Worm (Caenorhabditis elegans) whole organism, early embryonic: ENCODE results near the gene ZK938.3.
"Not testable (repeated sequence)": the region's sequence is repeated elsewhere in the genome, so short reads cannot be mapped to it uniquely, and the experiment has no call there.

Experiments used
- B0310.2 ChIP-seq: sonication (generic microtip); optimal IDR thresholded peaks from 2 replicates; lab custom pipeline; 2016; ENCODE audit warnings: mild to moderate bottlenecking, missing genetic modification characterization, missing compliant biosample characterization
- F13C5.2 ChIP-seq: sonication (generic microtip); optimal IDR thresholded peaks from 2 replicates; lab custom pipeline; 2017; ENCODE audit warnings: mild to moderate bottlenecking, missing genetic modification characterization, inconsistent platforms, missing compliant biosample characterization
- aly-1 ChIP-seq: sonication (generic microtip); optimal IDR thresholded peaks from 2 replicates; lab custom pipeline; 2016; ENCODE audit warnings: missing genetic modification characterization, missing compliant biosample characterization
- ama-1 ChIP-seq: fragments of 150-350 bp; optimal IDR thresholded peaks from 2 replicates; lab custom pipeline; 2014
- ceh-13 ChIP-seq: fragments of 200-800 bp; sonication (Bioruptor generic); optimal IDR thresholded peaks from 2 replicates; lab custom pipeline; 2018; ENCODE audit warnings: mild to moderate bottlenecking, missing genetic modification characterization, missing compliant biosample characterization
- ceh-36 ChIP-seq: sonication (generic microtip); optimal IDR thresholded peaks from 2 replicates; lab custom pipeline; 2016; ENCODE audit warnings: missing genetic modification characterization, inconsistent platforms, missing compliant biosample characterization
- ets-7 ChIP-seq: sonication (generic microtip); optimal IDR thresholded peaks from 2 replicates; lab custom pipeline; 2016; ENCODE audit warnings: missing genotype, missing genetic modification characterization, missing compliant biosample characterization
- flt-1 ChIP-seq: fragments of 200-800 bp; sonication (Bioruptor generic); IDR thresholded peaks from 2 replicates; pipeline ENCODE4 v1.3.6; 2022; ENCODE audit warnings: missing genetic modification characterization, missing compliant biosample characterization
- hmbx-1 ChIP-seq: sonication (generic microtip); optimal IDR thresholded peaks from 2 replicates; lab custom pipeline; 2016; ENCODE audit warnings: mild to moderate bottlenecking, missing genetic modification characterization, missing compliant biosample characterization
- hmg-4 ChIP-seq: fragments of 200-800 bp; sonication (Bioruptor generic); optimal IDR thresholded peaks from 2 replicates; lab custom pipeline; 2018; ENCODE audit warnings: mild to moderate bottlenecking, missing genetic modification characterization, missing compliant biosample characterization
- hnd-1 ChIP-seq: sonication (generic microtip); optimal IDR thresholded peaks from 2 replicates; lab custom pipeline; 2016; ENCODE audit warnings: missing genetic modification characterization, missing compliant biosample characterization
- pes-1 ChIP-seq: fragments of 200-800 bp; sonication (Bioruptor generic); IDR thresholded peaks from 2 replicates; pipeline ENCODE4 v1.3.6; 2022; ENCODE audit warnings: missing genetic modification reagents, missing genetic modification characterization, missing compliant biosample characterization
- scrt-1 ChIP-seq: fragments of 200-800 bp; sonication (Bioruptor generic); IDR thresholded peaks from 2 replicates; pipeline ENCODE4 v1.3.6; 2022; ENCODE audit warnings: missing genetic modification characterization, missing compliant biosample characterization
- sea-1 ChIP-seq: fragments of 200-800 bp; sonication (Bioruptor generic); conservative IDR thresholded peaks from 2 replicates; pipeline ENCODE4 v1.3.6; 2022; ENCODE audit warnings: missing genetic modification characterization, missing compliant biosample characterization
- tbx-11 ChIP-seq: fragments of 200-800 bp; sonication (Bioruptor generic); IDR thresholded peaks from 2 replicates; pipeline ENCODE4 v1.3.6; 2022; ENCODE audit warnings: missing genetic modification characterization, missing compliant biosample characterization
- tbx-37 ChIP-seq: fragments of 200-800 bp; sonication (Bioruptor generic); conservative IDR thresholded peaks from 2 replicates; pipeline ENCODE4 v1.3.6; 2022; ENCODE audit warnings: missing genetic modification reagents, missing genetic modification characterization, missing compliant biosample characterization
- tra-4 ChIP-seq: sonication (generic microtip); optimal IDR thresholded peaks from 2 replicates; lab custom pipeline; 2017; ENCODE audit warnings: missing genetic modification characterization, missing compliant biosample characterization

ZK938.3 gene

ce11 chrII:9868207-9868606 lies 34.5 kb upstream of the ZK938.3 start:
- TF ChIP-seq ets-7 (tag; lab: Kevin White, UChicago) (no peak), hnd-1 (tag; lab: Kevin White, UChicago) (no peak), aly-1 (no peak), flt-1 (no peak), ama-1 (no peak), pes-1 (GFP tag; lab: Robert Waterston, UW) (no peak), ceh-36 (tag; lab: Kevin White, UChicago) (no peak), tbx-11 (GFP tag; lab: Robert Waterston, UW) (no peak), hmg-4 (GFP tag; lab: Kevin White, UChicago) (no peak), hmbx-1 (tag; lab: Kevin White, UChicago) (no peak), tra-4 (tag; lab: Kevin White, UChicago) (no peak), scrt-1 (GFP tag; lab: Robert Waterston, UW) (no peak)

- not testable (repeated sequence) for TF ChIP-seq sea-1 (GFP tag; lab: Robert Waterston, UW); flt-1; hnd-1 (tag; lab: Kevin White, UChicago)
Observed at ce11 chrII:9866378-9866777, 32.6 kb upstream of the ZK938.3 start, which contains the start of gene chil-1. Gene chil-1 (minus strand): TSS chrII:9866478.

- TF ChIP-seq scrt-1 (GFP tag; lab: Robert Waterston, UW) (no peak), ets-7 (tag; lab: Kevin White, UChicago) (no peak), ceh-13 (GFP tag; lab: Kevin White, UChicago) (no peak), F13C5.2 (tag; lab: Kevin White, UChicago) (no peak), hmbx-1 (tag; lab: Kevin White, UChicago) (no peak), hnd-1 (tag; lab: Kevin White, UChicago) (no peak), hmg-4 (GFP tag; lab: Kevin White, UChicago) (no peak), flt-1 (no peak)
Observed at ce11 chrII:9862147-9862546, 28.4 kb upstream of the ZK938.3 start, which contains the start of gene C08H9.18. Gene C08H9.18 (minus strand): TSS chrII:9862247.

- no peak for TF ChIP-seq flt-1
- no peak for TF ChIP-seq B0310.2 (tag; lab: Kevin White, UChicago)
- no peak for TF ChIP-seq ama-1
- no peak for TF ChIP-seq hnd-1 (tag; lab: Kevin White, UChicago)
- TF ChIP-seq ceh-13 (GFP tag; lab: Kevin White, UChicago): no peak
- no peak for TF ChIP-seq aly-1
- no peak for TF ChIP-seq ets-7 (tag; lab: Kevin White, UChicago)
- TF ChIP-seq sea-1 (GFP tag; lab: Robert Waterston, UW): no peak
- TF ChIP-seq hmg-4 (GFP tag; lab: Kevin White, UChicago): no peak
- no peak for TF ChIP-seq pes-1 (GFP tag; lab: Robert Waterston, UW)
- no peak for TF ChIP-seq tbx-37
- TF ChIP-seq F13C5.2 (tag; lab: Kevin White, UChicago): no peak
- no peak for TF ChIP-seq tbx-11 (GFP tag; lab: Robert Waterston, UW)
- TF ChIP-seq ceh-36 (tag; lab: Kevin White, UChicago): no peak
- TF ChIP-seq scrt-1 (GFP tag; lab: Robert Waterston, UW): no peak
- no peak for TF ChIP-seq tra-4 (tag; lab: Kevin White, UChicago)
- TF ChIP-seq hmbx-1 (tag; lab: Kevin White, UChicago): no peak
Observed at ce11 chrII:9861394-9861793, 27.6 kb upstream of the ZK938.3 start, which contains the start of gene chil-3. Gene chil-3 (minus strand): TSS chrII:9861494.

- TF ChIP-seq B0310.2 (tag; lab: Kevin White, UChicago) (no peak), scrt-1 (GFP tag; lab: Robert Waterston, UW) (no peak), tbx-11 (GFP tag; lab: Robert Waterston, UW) (no peak), pes-1 (GFP tag; lab: Robert Waterston, UW) (no peak), ceh-13 (GFP tag; lab: Kevin White, UChicago) (no peak), ets-7 (tag; lab: Kevin White, UChicago) (no peak), tra-4 (tag; lab: Kevin White, UChicago) (no peak), ama-1 (no peak), sea-1 (GFP tag; lab: Robert Waterston, UW) (no peak), flt-1 (no peak), hnd-1 (tag; lab: Kevin White, UChicago) (no peak), ceh-36 (tag; lab: Kevin White, UChicago) (no peak), tbx-37 (no peak), hmbx-1 (tag; lab: Kevin White, UChicago) (no peak), F13C5.2 (tag; lab: Kevin White, UChicago) (no peak)
Observed at ce11 chrII:9859575-9859974, 25.8 kb upstream of the ZK938.3 start, which contains the start of gene chil-5. Gene chil-5 (minus strand): TSS chrII:9859675.

ce11 chrII:9857791-9858190 lies 24.0 kb upstream of the ZK938.3 start, which contains the start of gene chil-6:
Gene chil-6 (minus strand): TSS chrII:9857891.
- TF ChIP-seq tbx-37 (no peak), sea-1 (GFP tag; lab: Robert Waterston, UW) (no peak)

ce11 chrII:9855620-9856019 lies 21.9 kb upstream of the ZK938.3 start, which contains the start of gene chil-4:
Gene chil-4 (minus strand): TSS chrII:9855720.
- no peak for TF ChIP-seq pes-1 (GFP tag; lab: Robert Waterston, UW)
- TF ChIP-seq tra-4 (tag; lab: Kevin White, UChicago): no peak
- no peak for TF ChIP-seq hmg-4 (GFP tag; lab: Kevin White, UChicago)
- TF ChIP-seq hnd-1 (tag; lab: Kevin White, UChicago): no peak
- no peak for TF ChIP-seq ets-7 (tag; lab: Kevin White, UChicago)
- no peak for TF ChIP-seq ceh-13 (GFP tag; lab: Kevin White, UChicago)
- no peak for TF ChIP-seq hmbx-1 (tag; lab: Kevin White, UChicago)

ce11 chrII:9850945-9851344 lies 17.2 kb upstream of the ZK938.3 start, which contains the start of gene ZK938.10:
Gene ZK938.10 (minus strand): TSS chrII:9851045.
- TF ChIP-seq sea-1 (GFP tag; lab: Robert Waterston, UW) (no peak), ama-1 (no peak), tbx-11 (GFP tag; lab: Robert Waterston, UW) (no peak), pes-1 (GFP tag; lab: Robert Waterston, UW) (no peak), ceh-36 (tag; lab: Kevin White, UChicago) (no peak), scrt-1 (GFP tag; lab: Robert Waterston, UW) (no peak), flt-1 (no peak), ceh-13 (GFP tag; lab: Kevin White, UChicago) (no peak), ets-7 (tag; lab: Kevin White, UChicago) (no peak), aly-1 (no peak), F13C5.2 (tag; lab: Kevin White, UChicago) (no peak), tra-4 (tag; lab: Kevin White, UChicago) (no peak), hmbx-1 (tag; lab: Kevin White, UChicago) (no peak), B0310.2 (tag; lab: Kevin White, UChicago) (no peak), hnd-1 (tag; lab: Kevin White, UChicago) (no peak), tbx-37 (no peak)
